Worm (Caenorhabditis elegans) whole organism, L2 larva: ENCODE data around the gene F53A2.3.

Experiments
- C34F6.9 ChIP-seq: fragments of 150-350 bp; optimal IDR thresholded peaks from 2 replicates; lab custom pipeline; 2014; ENCODE audit warnings: missing biosample characterization, missing genetic modification characterization
- F13H6.1 ChIP-seq: sonication (generic microtip); optimal IDR thresholded peaks from 2 replicates; lab custom pipeline; 2016; ENCODE audit warnings: missing genetic modification characterization, missing compliant biosample characterization
- Y55F3AM.14 ChIP-seq: fragments of 200-800 bp; sonication (Bioruptor generic); optimal IDR thresholded peaks from 2 replicates; lab custom pipeline; 2018; ENCODE audit warnings: mild to moderate bottlenecking, missing genetic modification characterization, missing compliant biosample characterization
- ama-1 ChIP-seq: fragments of 150-350 bp; optimal IDR thresholded peaks from 2 replicates; lab custom pipeline; 2018; ENCODE audit warnings: inconsistent platforms
- crh-2 ChIP-seq: sonication (generic microtip); optimal IDR thresholded peaks from 2 replicates; lab custom pipeline; 2017; ENCODE audit warnings: missing biosample characterization, missing genetic modification characterization
- dmd-4 ChIP-seq: sonication (generic microtip); optimal IDR thresholded peaks from 2 replicates; lab custom pipeline; 2017; ENCODE audit warnings: missing biosample characterization, missing genetic modification characterization
- egl-27 ChIP-seq: sonication (generic microtip); optimal IDR thresholded peaks from 3 replicates; lab custom pipeline; 2017; ENCODE audit warnings: missing biosample characterization, missing genetic modification reagents, missing genetic modification characterization
- elt-1 ChIP-seq: fragments of 150-350 bp; optimal IDR thresholded peaks from 2 replicates; lab custom pipeline; 2014; ENCODE audit warnings: missing biosample characterization, missing genetic modification characterization
- elt-3 ChIP-seq: sonication (generic microtip); optimal IDR thresholded peaks from 2 replicates; lab custom pipeline; 2017; ENCODE audit warnings: missing biosample characterization, missing genetic modification characterization
- fos-1 ChIP-seq: fragments of 150-350 bp; optimal IDR thresholded peaks from 2 replicates; lab custom pipeline; 2014; ENCODE audit warnings: missing biosample characterization, missing genetic modification characterization
- lin-11 ChIP-seq: fragments of 150-350 bp; sonication (generic microtip); optimal IDR thresholded peaks from 2 replicates; lab custom pipeline; 2014; ENCODE audit warnings: missing biosample characterization, missing genetic modification characterization, inconsistent platforms, mixed read lengths
- lin-13 ChIP-seq: fragments of 150-350 bp; optimal IDR thresholded peaks from 2 replicates; lab custom pipeline; 2014; ENCODE audit warnings: missing biosample characterization, missing genetic modification reagents, missing genetic modification characterization
- lin-39 ChIP-seq: fragments of 150-350 bp; optimal IDR thresholded peaks from 2 replicates; lab custom pipeline; 2014; ENCODE audit warnings: missing biosample characterization, missing genetic modification reagents, missing genetic modification characterization
- lsy-2 ChIP-seq, 2 experiments: fragments of 150-350 bp in 1 of 2; sonication (generic microtip) in 1 of 2; optimal IDR thresholded peaks; 2 replicates each; lab custom pipeline; 2014 to 2017; ENCODE audit warnings: missing biosample characterization in 2 of 2, missing genetic modification characterization in 2 of 2
- mdl-1 ChIP-seq, 2 experiments: fragments of 150-350 bp in 1 of 2; sonication (generic microtip) in 1 of 2; optimal IDR thresholded peaks; 2 replicates each; lab custom pipeline; 2017; ENCODE audit warnings: missing biosample characterization in 2 of 2, missing genetic modification characterization in 2 of 2
- nhr-10 ChIP-seq: sonication (generic microtip); optimal IDR thresholded peaks from 2 replicates; lab custom pipeline; 2017; ENCODE audit warnings: missing biosample characterization, missing genetic modification characterization
- nhr-11 ChIP-seq: fragments of 150-350 bp; optimal IDR thresholded peaks from 2 replicates; lab custom pipeline; 2014; ENCODE audit warnings: missing biosample characterization, missing genetic modification characterization
- nhr-12 ChIP-seq: fragments of 150-350 bp; optimal IDR thresholded peaks from 2 replicates; lab custom pipeline; 2014; ENCODE audit warnings: missing biosample characterization, missing genetic modification characterization
- nhr-129 ChIP-seq: fragments of 150-350 bp; optimal IDR thresholded peaks from 2 replicates; lab custom pipeline; 2014; ENCODE audit warnings: missing biosample characterization, missing genetic modification characterization
- nhr-21 ChIP-seq: fragments of 150-350 bp; optimal IDR thresholded peaks from 2 replicates; lab custom pipeline; 2014; ENCODE audit warnings: missing biosample characterization, missing genetic modification characterization
- nhr-23 ChIP-seq: fragments of 150-350 bp; optimal IDR thresholded peaks from 2 replicates; lab custom pipeline; 2014; ENCODE audit warnings: missing biosample characterization, missing genetic modification reagents, missing genetic modification characterization
- nhr-25 ChIP-seq: fragments of 150-350 bp; sonication (generic microtip); optimal IDR thresholded peaks from 3 replicates; lab custom pipeline; 2014; ENCODE audit warnings: missing biosample characterization, missing genetic modification characterization
- nhr-6 ChIP-seq: fragments of 150-350 bp; optimal IDR thresholded peaks from 2 replicates; lab custom pipeline; 2014; ENCODE audit warnings: missing biosample characterization, missing genetic modification characterization
- peb-1 ChIP-seq: fragments of 150-350 bp; optimal IDR thresholded peaks from 2 replicates; lab custom pipeline; 2014; ENCODE audit warnings: missing biosample characterization, missing genetic modification characterization
- skn-1 ChIP-seq: sonication (generic microtip); optimal IDR thresholded peaks from 2 replicates; lab custom pipeline; 2017; ENCODE audit warnings: missing biosample characterization, missing genetic modification characterization
- sma-3 ChIP-seq: sonication (generic microtip); optimal IDR thresholded peaks from 2 replicates; lab custom pipeline; 2016; ENCODE audit warnings: missing genetic modification reagents, missing genetic modification characterization, missing compliant biosample characterization
- sma-9 ChIP-seq, 2 experiments: fragments of 150-350 bp in 1 of 2; sonication (generic microtip) in 1 of 2; optimal IDR thresholded peaks; 2 replicates each; lab custom pipeline; 2014 to 2016; ENCODE audit warnings: missing genetic modification characterization in 2 of 2, mild to moderate bottlenecking in 1 of 2, missing biosample characterization in 1 of 2, missing compliant biosample characterization in 1 of 2, missing genetic modification reagents in 1 of 2, moderate library complexity in 1 of 2
- snpc-4 ChIP-seq: fragments of 150-350 bp; optimal IDR thresholded peaks from 2 replicates; lab custom pipeline; 2014; ENCODE audit warnings: missing biosample characterization, missing genetic modification characterization
- unc-55 ChIP-seq: fragments of 150-350 bp; sonication (generic microtip); optimal IDR thresholded peaks from 3 replicates; lab custom pipeline; 2014; ENCODE audit warnings: missing biosample characterization, missing genetic modification reagents, missing genetic modification characterization
- unc-62 ChIP-seq: fragments of 150-350 bp; optimal IDR thresholded peaks from 2 replicates; lab custom pipeline; 2014; ENCODE audit warnings: missing biosample characterization, missing genetic modification reagents, missing genetic modification characterization
- zag-1 ChIP-seq: fragments of 150-350 bp; optimal IDR thresholded peaks from 2 replicates; lab custom pipeline; 2014; ENCODE audit warnings: missing biosample characterization, missing genetic modification characterization
- ztf-11 ChIP-seq: sonication (generic microtip); optimal IDR thresholded peaks from 2 replicates; lab custom pipeline; 2017; ENCODE audit warnings: missing biosample characterization, missing genetic modification characterization

The F53A2.3 gene

DNA sequence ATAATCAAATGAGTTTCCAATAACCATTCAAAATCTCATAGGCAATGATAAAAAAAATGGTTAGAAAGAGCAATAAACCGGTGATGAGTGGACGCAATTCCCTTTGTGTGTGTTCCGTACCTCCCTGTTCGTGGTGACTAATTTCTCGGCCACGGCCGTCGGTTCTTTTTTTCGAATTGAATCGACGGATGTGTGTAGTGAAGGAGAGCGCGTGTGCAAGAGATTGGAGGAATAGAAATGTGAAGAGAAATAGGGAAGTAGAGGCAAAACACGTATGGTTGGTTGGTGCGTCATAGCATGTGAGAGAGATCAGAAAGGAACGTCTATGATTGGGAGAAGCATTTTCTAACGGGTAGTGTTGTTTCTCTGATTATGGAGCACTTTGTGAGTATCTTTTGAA is 20.3 kb upstream of the F53A2.3 start:
- TF ChIP-seq mdl-1 (tag; optimal IDR thresholded peaks at IDR 0.05; lab: Kevin White, UChicago), result peak; percentile 5 to 23
- no peak for TF ChIP-seq peb-1 (tag; lab: Kevin White, UChicago)
- peak; percentile 59 for TF ChIP-seq unc-55 (GFP tag; lab: Kevin White, UChicago)
- TF ChIP-seq C34F6.9 (tag; lab: Kevin White, UChicago), result peak; percentile 86
- TF ChIP-seq nhr-21 (tag; lab: Kevin White, UChicago), result peak; percentile 32
- TF ChIP-seq lin-11, result peak; percentile 21
- TF ChIP-seq nhr-25 (tag; lab: Kevin White, UChicago), result peak; percentile 56
- TF ChIP-seq fos-1 (tag; lab: Kevin White, UChicago), result peak; percentile 99
- TF ChIP-seq skn-1 (tag; lab: Kevin White, UChicago), result no peak
- no peak for TF ChIP-seq ama-1 (lab: Kevin White, UChicago)
- no peak for TF ChIP-seq dmd-4 (tag; lab: Kevin White, UChicago)
- TF ChIP-seq nhr-10, result no peak
- peak; percentile 37 for TF ChIP-seq sma-9 (GFP tag; optimal IDR thresholded peaks at IDR 0.05; lab: Kevin White, UChicago)
- no peak for TF ChIP-seq sma-9 (tag; optimal IDR thresholded peaks at IDR 0.05; lab: Kevin White, UChicago)
- peak; percentile 16 for TF ChIP-seq lin-13
- TF ChIP-seq unc-62 (GFP tag; lab: Kevin White, UChicago), result no peak
- TF ChIP-seq lsy-2 (tag; optimal IDR thresholded peaks at IDR 0.05; lab: Kevin White, UChicago), result peak in 1 of 2 experiments; percentile 65
- TF ChIP-seq crh-2 (tag; lab: Kevin White, UChicago), result peak; percentile 25
- TF ChIP-seq nhr-129 (tag; lab: Kevin White, UChicago), result peak; percentile 74
- no peak for TF ChIP-seq zag-1 (tag; lab: Kevin White, UChicago)
- TF ChIP-seq nhr-11 (tag; lab: Kevin White, UChicago), result no peak
- TF ChIP-seq sma-3 (GFP tag; lab: Kevin White, UChicago), result no peak

DNA sequence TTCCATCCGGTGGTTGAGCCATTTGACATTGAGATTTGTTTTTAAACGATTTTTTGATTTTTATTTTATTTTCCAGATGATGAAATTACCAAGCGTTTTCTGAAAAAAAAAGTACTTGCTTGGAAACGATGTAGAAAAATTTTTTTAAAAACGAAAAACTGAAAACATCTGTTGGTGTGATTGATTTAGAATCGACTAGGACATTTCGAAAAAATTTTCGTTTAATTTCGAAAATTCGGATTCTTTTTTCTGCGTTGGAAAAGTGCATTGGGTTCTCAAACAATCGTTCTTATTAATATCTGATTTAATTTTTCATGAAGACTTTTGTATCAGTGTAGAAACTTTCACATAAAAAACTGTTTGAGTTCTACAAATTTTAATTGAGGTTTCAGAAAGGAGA is 19.7 kb upstream of the F53A2.3 start, which contains the start of gene F53A2.9:
F53A2.9 (minus strand) TSS at position 101 of the 400 bp plus-strand sequence.
- TF ChIP-seq ztf-11 (tag; lab: Kevin White, UChicago) (no peak), nhr-25 (tag; lab: Kevin White, UChicago) (no peak), lin-39 (tag; lab: Kevin White, UChicago) (no peak), sma-9 (GFP tag; optimal IDR thresholded peaks at IDR 0.05; lab: Kevin White, UChicago) (no peak), sma-9 (tag; optimal IDR thresholded peaks at IDR 0.05; lab: Kevin White, UChicago) (no peak), C34F6.9 (tag; lab: Kevin White, UChicago) (no peak), snpc-4 (tag; lab: Kevin White, UChicago) (no peak), Y55F3AM.14 (GFP tag; lab: Kevin White, UChicago) (no peak), mdl-1 (tag; optimal IDR thresholded peaks at IDR 0.05; lab: Kevin White, UChicago) (no peak), lsy-2 (tag; optimal IDR thresholded peaks at IDR 0.05; lab: Kevin White, UChicago) (no peak), nhr-6 (tag; lab: Kevin White, UChicago) (no peak), sma-3 (GFP tag; lab: Kevin White, UChicago) (no peak), egl-27 (tag; lab: Kevin White, UChicago) (no peak), peb-1 (tag; lab: Kevin White, UChicago) (no peak), nhr-23 (tag; lab: Kevin White, UChicago) (no peak), nhr-11 (tag; lab: Kevin White, UChicago) (no peak), nhr-129 (tag; lab: Kevin White, UChicago) (no peak), nhr-12 (tag; lab: Kevin White, UChicago) (no peak)

DNA sequence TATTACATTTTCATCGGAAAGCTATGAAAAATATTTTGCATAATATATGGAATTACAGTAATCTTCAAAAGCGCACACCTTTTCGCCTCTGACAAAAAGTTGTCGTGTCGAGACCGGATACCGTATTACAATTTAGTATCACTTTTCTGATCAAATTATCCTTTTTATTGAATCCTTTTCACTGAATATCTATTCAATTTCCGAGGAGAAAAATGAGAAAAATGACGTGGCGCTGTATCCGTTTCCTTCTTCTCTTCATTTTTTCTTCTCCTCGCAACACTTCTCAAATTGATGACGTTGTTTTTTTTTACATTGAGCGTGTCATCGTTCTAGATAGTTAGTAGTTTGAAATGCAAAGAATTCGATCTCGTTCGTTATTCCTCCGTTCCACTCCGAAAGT is 11.4 kb upstream of the F53A2.3 start:
- TF ChIP-seq lsy-2 (tag; optimal IDR thresholded peaks at IDR 0.05; lab: Kevin White, UChicago) (peak in 1 of 2 experiments; percentile 47), egl-27 (tag; lab: Kevin White, UChicago) (no peak), nhr-11 (tag; lab: Kevin White, UChicago) (no peak), nhr-21 (tag; lab: Kevin White, UChicago) (no peak), nhr-129 (tag; lab: Kevin White, UChicago) (no peak), crh-2 (tag; lab: Kevin White, UChicago) (peak; percentile 76), fos-1 (tag; lab: Kevin White, UChicago) (no peak), unc-55 (GFP tag; lab: Kevin White, UChicago) (peak; percentile 4), elt-1 (tag; lab: Kevin White, UChicago) (no peak), peb-1 (tag; lab: Kevin White, UChicago) (no peak), nhr-25 (tag; lab: Kevin White, UChicago) (no peak)
- TF ChIP-seq, all 48 proteins: peak for 3

DNA sequence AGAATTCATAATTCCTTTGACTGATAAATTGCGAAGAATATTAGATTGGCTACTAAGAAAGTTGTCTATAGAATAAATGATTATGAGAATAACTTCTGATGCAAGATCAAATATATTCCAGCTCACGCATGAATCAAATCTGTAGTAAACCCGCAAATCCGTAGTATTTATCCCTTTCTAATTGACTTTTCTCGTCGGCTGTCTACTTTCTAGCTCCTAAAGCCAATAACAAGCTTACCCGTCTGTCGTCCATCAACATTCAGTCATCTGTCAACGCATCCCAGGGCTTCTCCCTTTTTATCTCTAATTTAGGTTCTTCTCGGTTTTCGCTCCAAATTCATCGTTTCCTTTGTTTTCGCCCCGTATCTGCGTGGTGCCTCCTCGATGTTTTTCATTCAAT is 9.3 kb upstream of the F53A2.3 start:
- TF ChIP-seq lin-13 (no peak), crh-2 (tag; lab: Kevin White, UChicago) (no peak), zag-1 (tag; lab: Kevin White, UChicago) (no peak), ama-1 (lab: Kevin White, UChicago) (no peak), lin-11 (no peak), elt-1 (tag; lab: Kevin White, UChicago) (no peak), ztf-11 (tag; lab: Kevin White, UChicago) (no peak), nhr-21 (tag; lab: Kevin White, UChicago) (no peak), lin-39 (tag; lab: Kevin White, UChicago) (no peak), F13H6.1 (tag; lab: Kevin White, UChicago) (no peak), nhr-25 (tag; lab: Kevin White, UChicago) (no peak), nhr-129 (tag; lab: Kevin White, UChicago) (no peak), dmd-4 (tag; lab: Kevin White, UChicago) (no peak), elt-3 (no peak)
